Fruit fly (Drosophila melanogaster): ENCODE measurements around the gene y.

DNA sequence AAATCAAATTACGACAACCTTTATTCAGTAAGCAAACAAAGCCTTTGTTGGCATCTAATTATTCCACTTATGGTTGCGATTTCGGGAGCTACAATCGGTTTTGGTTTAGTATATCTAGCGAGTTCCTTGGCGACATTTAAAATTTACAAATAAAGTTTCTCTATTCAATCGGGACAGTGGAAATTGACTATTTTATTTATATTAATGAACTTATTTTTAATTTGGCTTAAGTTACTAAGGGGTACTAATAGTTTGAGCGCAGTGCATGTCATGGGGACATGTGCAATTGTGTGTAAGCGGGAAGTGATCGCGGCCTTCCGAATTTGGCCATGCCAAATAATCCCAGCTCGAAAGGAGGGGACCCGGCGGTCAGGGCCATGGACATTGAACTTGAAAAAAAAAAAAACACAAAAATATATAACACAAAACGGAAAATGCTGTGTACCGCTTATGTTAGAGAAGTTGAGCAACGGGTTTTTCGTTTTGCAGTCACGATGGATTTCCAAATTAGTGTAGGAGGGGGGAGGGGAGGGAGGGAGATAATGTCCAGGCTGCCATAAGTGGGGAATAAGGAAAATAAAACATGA, 2.3 kb upstream of the y start:
- TF ChIP-seq CTCF (optimal IDR thresholded peaks at IDR 0.05) (no peak), CG8478 (optimal IDR thresholded peaks at IDR 0.05) (no peak)

All from S2 (cell line).